Worm (Caenorhabditis elegans) whole organism, L2 larva: ENCODE measurements around the gene T21E8.6.

Source experiments
- C34F6.9 ChIP-seq: fragments of 150-350 bp; optimal IDR thresholded peaks from 2 replicates; lab custom pipeline; 2014; ENCODE audit warnings: missing biosample characterization, missing genetic modification characterization
- R02D3.7 ChIP-seq: fragments of 150-350 bp; optimal IDR thresholded peaks from 2 replicates; lab custom pipeline; 2014; ENCODE audit warnings: missing biosample characterization, missing genetic modification characterization
- Y55F3AM.14 ChIP-seq: fragments of 200-800 bp; sonication (Bioruptor generic); optimal IDR thresholded peaks from 2 replicates; lab custom pipeline; 2018; ENCODE audit warnings: mild to moderate bottlenecking, missing genetic modification characterization, missing compliant biosample characterization
- ZK546.5 ChIP-seq: sonication (generic microtip); optimal IDR thresholded peaks from 2 replicates; lab custom pipeline; 2017; ENCODE audit warnings: missing biosample characterization, missing genetic modification characterization
- alr-1 ChIP-seq: fragments of 150-350 bp; optimal IDR thresholded peaks from 2 replicates; lab custom pipeline; 2014; ENCODE audit warnings: missing biosample characterization, missing genetic modification characterization
- aly-2 ChIP-seq: fragments of 150-350 bp; optimal IDR thresholded peaks from 2 replicates; lab custom pipeline; 2014; ENCODE audit warnings: missing biosample characterization, missing genetic modification characterization
- blmp-1 ChIP-seq: sonication (generic microtip); optimal IDR thresholded peaks from 2 replicates; lab custom pipeline; 2017; ENCODE audit warnings: missing genetic modification characterization, mild to moderate bottlenecking, missing compliant biosample characterization, antibody characterized with exemption, moderate library complexity; ENCODE audit not compliant: insufficient read depth
- ceh-16 ChIP-seq: fragments of 150-350 bp; optimal IDR thresholded peaks from 2 replicates; lab custom pipeline; 2014; ENCODE audit warnings: missing biosample characterization, missing genetic modification characterization
- crh-2 ChIP-seq: sonication (generic microtip); optimal IDR thresholded peaks from 2 replicates; lab custom pipeline; 2017; ENCODE audit warnings: missing biosample characterization, missing genetic modification characterization
- egl-27 ChIP-seq: sonication (generic microtip); optimal IDR thresholded peaks from 3 replicates; lab custom pipeline; 2017; ENCODE audit warnings: missing biosample characterization, missing genetic modification reagents, missing genetic modification characterization
- elt-3 ChIP-seq: sonication (generic microtip); optimal IDR thresholded peaks from 2 replicates; lab custom pipeline; 2017; ENCODE audit warnings: missing biosample characterization, missing genetic modification characterization
- fos-1 ChIP-seq: fragments of 150-350 bp; optimal IDR thresholded peaks from 2 replicates; lab custom pipeline; 2014; ENCODE audit warnings: missing biosample characterization, missing genetic modification characterization
- lin-11 ChIP-seq: fragments of 150-350 bp; sonication (generic microtip); optimal IDR thresholded peaks from 2 replicates; lab custom pipeline; 2014; ENCODE audit warnings: missing biosample characterization, missing genetic modification characterization, inconsistent platforms, mixed read lengths
- lin-13 ChIP-seq: fragments of 150-350 bp; optimal IDR thresholded peaks from 2 replicates; lab custom pipeline; 2014; ENCODE audit warnings: missing biosample characterization, missing genetic modification reagents, missing genetic modification characterization
- lsy-2 ChIP-seq, 2 experiments: fragments of 150-350 bp in 1 of 2; sonication (generic microtip) in 1 of 2; optimal IDR thresholded peaks; 2 replicates each; lab custom pipeline; 2014 to 2017; ENCODE audit warnings: missing biosample characterization in 2 of 2, missing genetic modification characterization in 2 of 2
- nhr-10 ChIP-seq: sonication (generic microtip); optimal IDR thresholded peaks from 2 replicates; lab custom pipeline; 2017; ENCODE audit warnings: missing biosample characterization, missing genetic modification characterization
- nhr-11 ChIP-seq: fragments of 150-350 bp; optimal IDR thresholded peaks from 2 replicates; lab custom pipeline; 2014; ENCODE audit warnings: missing biosample characterization, missing genetic modification characterization
- nhr-12 ChIP-seq: fragments of 150-350 bp; optimal IDR thresholded peaks from 2 replicates; lab custom pipeline; 2014; ENCODE audit warnings: missing biosample characterization, missing genetic modification characterization
- nhr-129 ChIP-seq: fragments of 150-350 bp; optimal IDR thresholded peaks from 2 replicates; lab custom pipeline; 2014; ENCODE audit warnings: missing biosample characterization, missing genetic modification characterization
- nhr-21 ChIP-seq: fragments of 150-350 bp; optimal IDR thresholded peaks from 2 replicates; lab custom pipeline; 2014; ENCODE audit warnings: missing biosample characterization, missing genetic modification characterization
- nhr-237 ChIP-seq: fragments of 150-350 bp; optimal IDR thresholded peaks from 2 replicates; lab custom pipeline; 2014; ENCODE audit warnings: missing biosample characterization, missing genetic modification characterization
- nhr-25 ChIP-seq: fragments of 150-350 bp; sonication (generic microtip); optimal IDR thresholded peaks from 3 replicates; lab custom pipeline; 2014; ENCODE audit warnings: missing biosample characterization, missing genetic modification characterization
- nhr-6 ChIP-seq: fragments of 150-350 bp; optimal IDR thresholded peaks from 2 replicates; lab custom pipeline; 2014; ENCODE audit warnings: missing biosample characterization, missing genetic modification characterization
- nhr-77 ChIP-seq: fragments of 150-350 bp; optimal IDR thresholded peaks from 2 replicates; lab custom pipeline; 2014; ENCODE audit warnings: missing biosample characterization, missing genetic modification characterization
- sem-4 ChIP-seq: fragments of 150-350 bp; optimal IDR thresholded peaks from 2 replicates; lab custom pipeline; 2014; ENCODE audit warnings: missing biosample characterization, missing genetic modification reagents, missing genetic modification characterization
- sma-3 ChIP-seq: sonication (generic microtip); optimal IDR thresholded peaks from 2 replicates; lab custom pipeline; 2016; ENCODE audit warnings: missing genetic modification reagents, missing genetic modification characterization, missing compliant biosample characterization
- sma-9 ChIP-seq, 2 experiments: fragments of 150-350 bp in 1 of 2; sonication (generic microtip) in 1 of 2; optimal IDR thresholded peaks; 2 replicates each; lab custom pipeline; 2014 to 2016; ENCODE audit warnings: missing genetic modification characterization in 2 of 2, mild to moderate bottlenecking in 1 of 2, missing biosample characterization in 1 of 2, missing compliant biosample characterization in 1 of 2, missing genetic modification reagents in 1 of 2, moderate library complexity in 1 of 2
- snpc-4 ChIP-seq: fragments of 150-350 bp; optimal IDR thresholded peaks from 2 replicates; lab custom pipeline; 2014; ENCODE audit warnings: missing biosample characterization, missing genetic modification characterization
- unc-39 ChIP-seq: fragments of 150-350 bp; optimal IDR thresholded peaks from 2 replicates; lab custom pipeline; 2014; ENCODE audit warnings: missing biosample characterization, missing genetic modification characterization
- unc-62 ChIP-seq: fragments of 150-350 bp; optimal IDR thresholded peaks from 2 replicates; lab custom pipeline; 2014; ENCODE audit warnings: missing biosample characterization, missing genetic modification reagents, missing genetic modification characterization
- ztf-1 ChIP-seq: fragments of 200-800 bp; sonication (Bioruptor generic); conservative IDR thresholded peaks from 2 replicates; pipeline ENCODE4 v1.3.6; 2022; ENCODE audit warnings: missing genetic modification characterization, missing compliant biosample characterization

The T21E8.6 gene

ce11 chrX:10910716-10911115 lies 28.6 kb downstream of the T21E8.6 start, which contains the start of gene F47B10.8:
F47B10.8 (minus strand) TSS chrX:10910816.
- TF ChIP-seq lin-11 (tag; lab: Kevin White, UChicago) (no peak), sma-9 (GFP tag; optimal IDR thresholded peaks at IDR 0.05; lab: Kevin White, UChicago) (peak; percentile 2), sma-9 (tag; optimal IDR thresholded peaks at IDR 0.05; lab: Kevin White, UChicago) (no peak)

ce11 chrX:10913981-10914380 lies 31.9 kb downstream of the T21E8.6 start, which contains the start of gene F47B10.9:
F47B10.9 (minus strand) TSS chrX:10914081.
- no peak for TF ChIP-seq alr-1
- TF ChIP-seq lsy-2 (tag; optimal IDR thresholded peaks at IDR 0.05; lab: Kevin White, UChicago), result no peak
- no peak for TF ChIP-seq nhr-11
- TF ChIP-seq ceh-16 (tag; lab: Kevin White, UChicago), result no peak
- no peak for TF ChIP-seq nhr-21 (tag; lab: Kevin White, UChicago)
- no peak for TF ChIP-seq nhr-129 (tag; lab: Kevin White, UChicago)
- TF ChIP-seq C34F6.9 (tag; lab: Kevin White, UChicago), result no peak
- no peak for TF ChIP-seq nhr-6 (tag; lab: Kevin White, UChicago)
- TF ChIP-seq snpc-4, result no peak

- TF ChIP-seq aly-2 (no peak), blmp-1 (tag; lab: Kevin White, UChicago) (peak; percentile 9), fos-1 (tag; lab: Kevin White, UChicago) (peak; percentile 39), sma-3 (GFP tag; lab: Kevin White, UChicago) (peak; percentile 4)
Observed at ce11 chrX:10914421-10915277, 32.6 kb downstream of the T21E8.6 start.

ce11 chrX:10916194-10916593 lies 34.1 kb downstream of the T21E8.6 start:
- no peak for TF ChIP-seq C34F6.9 (tag; lab: Kevin White, UChicago)
- TF ChIP-seq nhr-237 (tag; lab: Kevin White, UChicago), result no peak
- TF ChIP-seq lin-13 (GFP tag; lab: Kevin White, UChicago), result no peak
- TF ChIP-seq unc-39 (tag; lab: Kevin White, UChicago), result no peak
- TF ChIP-seq alr-1, result no peak
- TF ChIP-seq ztf-1, result no peak

- TF ChIP-seq blmp-1 (tag; lab: Kevin White, UChicago) (no peak), ZK546.5 (tag; lab: Kevin White, UChicago) (no peak), nhr-12 (no peak), R02D3.7 (tag; lab: Kevin White, UChicago) (no peak), ztf-1 (no peak), snpc-4 (no peak), egl-27 (tag; lab: Kevin White, UChicago) (no peak), nhr-77 (no peak), C34F6.9 (tag; lab: Kevin White, UChicago) (no peak), ceh-16 (tag; lab: Kevin White, UChicago) (no peak), nhr-25 (tag; lab: Kevin White, UChicago) (no peak), sma-9 (GFP tag; optimal IDR thresholded peaks at IDR 0.05; lab: Kevin White, UChicago) (no peak), sma-9 (tag; optimal IDR thresholded peaks at IDR 0.05; lab: Kevin White, UChicago) (no peak), nhr-237 (tag; lab: Kevin White, UChicago) (no peak), elt-3 (tag; lab: Kevin White, UChicago) (no peak)
Observed at ce11 chrX:10919613-10920012, 37.5 kb downstream of the T21E8.6 start, which contains the start of gene nstp-9. nstp-9 (minus strand) TSS chrX:10919713.

ce11 chrX:10924031-10924430 lies 41.9 kb downstream of the T21E8.6 start:
- no peak for TF ChIP-seq lin-13 (GFP tag; lab: Kevin White, UChicago)
- TF ChIP-seq nhr-25 (tag; lab: Kevin White, UChicago), result no peak
- no peak for TF ChIP-seq unc-39 (tag; lab: Kevin White, UChicago)
- TF ChIP-seq Y55F3AM.14 (GFP tag; lab: Kevin White, UChicago), result no peak
- TF ChIP-seq crh-2 (tag; lab: Kevin White, UChicago), result no peak
- no peak for TF ChIP-seq nhr-10 (tag; lab: Kevin White, UChicago)
- no peak for TF ChIP-seq sem-4 (tag; lab: Kevin White, UChicago)
- TF ChIP-seq nhr-237 (tag; lab: Kevin White, UChicago), result no peak
- TF ChIP-seq unc-62, result no peak
